Fruit fly (Drosophila melanogaster): ENCODE measurements around the gene CG13117.

dm6 chr2L:9728791-9729190, 7.7 kb upstream of the CG13117 start:
- TF ChIP-seq CG33017 (tag; optimal IDR thresholded peaks at IDR 0.05) (no peak), bab1 (GFP tag; optimal IDR thresholded peaks at IDR 0.05) (no peak)

Data from whole organism, adult.